Fruit fly (Drosophila melanogaster) whole organism, pupa: Measurements from ENCODE around the gene CG42834.
"Not testable (repeated sequence)": the region's sequence is repeated elsewhere in the genome, so short reads cannot be mapped to it uniquely, and the experiment has no call there.

Source experiments
- CG14655 ChIP-seq: fragments of 200-800 bp; sonication (Bioruptor generic); optimal IDR thresholded peaks from 3 replicates; lab custom pipeline; 2017; ENCODE audit warnings: mild to moderate bottlenecking, missing biosample characterization, missing genetic modification reagents, missing genetic modification characterization
- CG4496 ChIP-seq: fragments of 200-800 bp; sonication (Bioruptor generic); IDR thresholded peaks from 3 replicates; pipeline ENCODE4 v1.3.6; 2022; ENCODE audit warnings: missing biosample characterization, missing genetic modification characterization
- CG9948 ChIP-seq: fragments of 200-800 bp; sonication (Bioruptor generic); optimal IDR thresholded peaks from 2 replicates; lab custom pipeline; 2018; ENCODE audit warnings: missing biosample characterization, mild to moderate bottlenecking, missing genetic modification characterization, moderate library complexity
- D1 ChIP-seq: fragments of 200-800 bp; sonication (Bioruptor generic); optimal IDR thresholded peaks from 2 replicates; lab custom pipeline; 2018; ENCODE audit warnings: missing biosample characterization, mild to moderate bottlenecking, missing genetic modification characterization, moderate library complexity
- gl ChIP-seq: fragments of 200-800 bp; sonication (Bioruptor generic); optimal IDR thresholded peaks from 2 replicates; lab custom pipeline; 2018; ENCODE audit warnings: missing biosample characterization, mild to moderate bottlenecking, missing genetic modification characterization
- rn ChIP-seq: fragments of 200-800 bp; sonication (Bioruptor generic); IDR thresholded peaks from 2 replicates; pipeline ENCODE4 v1.3.6; 2022; ENCODE audit warnings: missing biosample characterization, missing genetic modification characterization

CG42834 gene

dm6 chr3R:17449402-17449801 lies 30.8 kb downstream of the CG42834 start:
- TF ChIP-seq CG4496 (no peak), D1 (tag; lab: Kevin White, UChicago) (peak; percentile 86), rn (no peak)
- TF ChIP-seq, all 21 proteins: peak for 1

dm6 chr3R:17456676-17457075 lies 38.1 kb downstream of the CG42834 start, which contains the start of gene CG14330:
CG14330 (minus strand) TSS chr3R:17456776.
- not testable (repeated sequence) for TF ChIP-seq gl (tag; lab: Kevin White, UChicago); CG9948 (tag; lab: Kevin White, UChicago); CG14655
